Worm (Caenorhabditis elegans) whole organism, L3 larva: ENCODE results near the gene Y53G8AL.3.
A peak's percentile ranks its signal among the peaks of the same experiment; 100 is the strongest.

Experiments used
- aly-2 ChIP-seq: fragments of 150-350 bp; optimal IDR thresholded peaks from 2 replicates; lab custom pipeline; 2014; ENCODE audit warnings: missing biosample characterization, missing genetic modification characterization
- ama-1 ChIP-seq: fragments of 150-350 bp; optimal IDR thresholded peaks from 2 replicates; lab custom pipeline; 2018
- ceh-82 ChIP-seq: fragments of 150-350 bp; optimal IDR thresholded peaks from 2 replicates; lab custom pipeline; 2014; ENCODE audit warnings: missing biosample characterization, missing genetic modification characterization
- elt-3 ChIP-seq, 3 experiments: fragments of 150-350 bp in 1 of 3; sonication (generic microtip) in 2 of 3; optimal IDR thresholded peaks; 2 replicates in 2 of 3; 4 replicates in 1 of 3; lab custom pipeline; 2014 to 2017; ENCODE audit warnings: missing biosample characterization in 3 of 3, missing genetic modification characterization in 3 of 3
- mdl-1 ChIP-seq: fragments of 150-350 bp; optimal IDR thresholded peaks from 2 replicates; lab custom pipeline; 2014; ENCODE audit warnings: missing biosample characterization, missing genetic modification characterization
- nhr-11 ChIP-seq: fragments of 150-350 bp; optimal IDR thresholded peaks from 2 replicates; lab custom pipeline; 2014; ENCODE audit warnings: missing biosample characterization, missing genetic modification characterization
- pqm-1 ChIP-seq: fragments of 150-350 bp; optimal IDR thresholded peaks from 2 replicates; lab custom pipeline; 2017; ENCODE audit warnings: missing biosample characterization, missing genetic modification characterization, inconsistent platforms
- tbx-2 ChIP-seq: sonication (generic microtip); optimal IDR thresholded peaks from 2 replicates; lab custom pipeline; 2016; ENCODE audit warnings: mild to moderate bottlenecking, missing genetic modification characterization, missing compliant biosample characterization
- ztf-4 ChIP-seq: fragments of 150-350 bp; optimal IDR thresholded peaks from 2 replicates; lab custom pipeline; 2014; ENCODE audit warnings: missing biosample characterization, missing genetic modification characterization

DNA sequence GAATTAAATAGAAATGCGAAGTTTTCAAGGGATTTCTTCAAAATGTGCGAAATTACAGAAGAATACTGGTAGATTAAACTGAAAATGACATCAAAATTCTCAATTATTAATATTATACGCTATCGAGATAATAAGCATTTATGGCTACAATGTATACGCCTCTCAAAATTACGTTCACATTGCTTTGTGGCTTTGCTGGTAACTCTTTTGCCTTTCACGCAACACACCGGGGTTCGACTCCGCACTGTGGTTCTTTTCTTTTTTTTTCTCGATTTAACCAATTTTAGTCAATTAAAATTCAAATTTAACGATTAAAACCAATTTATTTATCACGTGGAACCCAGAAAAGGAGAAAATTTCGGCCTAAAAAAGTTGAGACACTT lies 3.9 kb downstream of the Y53G8AL.3 start:
- TF ChIP-seq tbx-2 (tag; lab: Kevin White, UChicago) (peak; percentile 29), mdl-1 (no peak), ceh-82 (no peak), ztf-4 (no peak), ama-1 (lab: Kevin White, UChicago) (no peak), pqm-1 (no peak), aly-2 (tag; lab: Kevin White, UChicago) (no peak), nhr-11 (no peak), elt-3 (tag; optimal IDR thresholded peaks at IDR 0.05; lab: Kevin White, UChicago) (no peak)
